Fruit fly (Drosophila melanogaster): ENCODE data around the gene CG5131.

The CG5131 gene

DNA sequence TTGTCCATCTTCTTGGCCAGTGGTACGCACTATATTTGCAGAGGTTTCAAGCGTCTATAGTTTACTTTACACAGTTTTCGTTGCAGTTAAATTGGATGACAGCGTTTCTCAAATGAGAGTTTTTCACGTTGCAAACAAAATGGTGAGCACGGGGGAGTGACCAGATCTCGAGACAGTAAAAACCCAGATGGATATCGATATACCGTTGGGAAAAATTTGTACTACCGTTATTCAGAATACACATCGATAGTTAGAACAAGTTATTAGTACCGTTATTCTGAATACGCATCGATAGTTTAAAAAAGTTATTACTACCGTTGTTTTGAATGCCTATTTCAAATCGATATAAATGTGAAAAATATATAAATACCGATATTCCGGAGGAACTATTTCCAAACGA, 6.6 kb upstream of the CG5131 start, which contains the start of gene cass (continued):
- TF ChIP-seq Gsc (GFP tag; IDR thresholded peaks at IDR 0.05) (no peak), p53 (GFP tag; optimal IDR thresholded peaks at IDR 0.05) (no peak), CG14667 (GFP tag; IDR thresholded peaks at IDR 0.05) (no peak), CG14441 (GFP tag; IDR thresholded peaks at IDR 0.05) (no peak), NfI (GFP tag; optimal IDR thresholded peaks at IDR 0.05) (no peak), CG31441 (GFP tag; IDR thresholded peaks at IDR 0.05) (no peak), grau (tag; optimal IDR thresholded peaks at IDR 0.05) (peak; percentile 31), ATbp (GFP tag; optimal IDR thresholded peaks at IDR 0.05) (no peak), jing (GFP tag; optimal IDR thresholded peaks at IDR 0.05) (no peak), CHES-1-like (GFP tag; optimal IDR thresholded peaks at IDR 0.05) (no peak), hkb (optimal IDR thresholded peaks at IDR 0.05) (no peak), hkb (GFP tag; IDR thresholded peaks at IDR 0.05) (no peak), Scr (GFP tag; IDR thresholded peaks at IDR 0.05; ENCODE audit: partially characterized antibody) (peak; percentile 93), CG43689 (GFP tag; IDR thresholded peaks at IDR 0.05) (no peak), sug (tag; optimal IDR thresholded peaks at IDR 0.05) (no peak), CG3726 (GFP tag; IDR thresholded peaks at IDR 0.05) (no peak), gro (GFP tag; optimal IDR thresholded peaks at IDR 0.05) (peak; percentile 15), CG1792 (GFP tag; optimal IDR thresholded peaks at IDR 0.05) (no peak), CG8359 (GFP tag; optimal IDR thresholded peaks at IDR 0.05; ENCODE audit: borderline replicate concordance) (no peak), bsh (GFP tag; optimal IDR thresholded peaks at IDR 0.05) (no peak), CG5180 (GFP tag; optimal IDR thresholded peaks at IDR 0.05) (no peak), zf30C (GFP tag; optimal IDR thresholded peaks at IDR 0.05) (no peak), Ravus (GFP tag; IDR thresholded peaks at IDR 0.05) (no peak), scrt (GFP tag; optimal IDR thresholded peaks at IDR 0.05) (no peak), CG15696 (tag; optimal IDR thresholded peaks at IDR 0.05) (no peak), HLH3B (GFP tag; IDR thresholded peaks at IDR 0.05) (no peak), CG10979 (tag; optimal IDR thresholded peaks at IDR 0.05) (no peak), Asciz (GFP tag; optimal IDR thresholded peaks at IDR 0.05) (no peak), vnd (GFP tag; IDR thresholded peaks at IDR 0.05; ENCODE audit: partially characterized antibody) (peak; percentile 88), CG8388 (GFP tag; optimal IDR thresholded peaks at IDR 0.05) (no peak), pum (GFP tag; optimal IDR thresholded peaks at IDR 0.05) (no peak), eve (GFP tag; optimal IDR thresholded peaks at IDR 0.05) (no peak), Side (GFP tag; optimal IDR thresholded peaks at IDR 0.05) (no peak), E2f1 (GFP tag; IDR thresholded peaks at IDR 0.05) (no peak), Ets97D (GFP tag; optimal IDR thresholded peaks at IDR 0.05) (peak; percentile 59), ac (GFP tag; optimal IDR thresholded peaks at IDR 0.05) (no peak), vfl (GFP tag; optimal IDR thresholded peaks at IDR 0.05) (no peak), CG2889 (GFP tag; IDR thresholded peaks at IDR 0.05) (no peak), CG6654 (GFP tag; optimal IDR thresholded peaks at IDR 0.05) (no peak), CG7839 (tag; optimal IDR thresholded peaks at IDR 0.05) (no peak), zen2 (GFP tag; IDR thresholded peaks at IDR 0.05; ENCODE audit: partially characterized antibody) (peak; percentile 84), Camta (GFP tag; optimal IDR thresholded peaks at IDR 0.05) (no peak), CG32767 (GFP tag; IDR thresholded peaks at IDR 0.05) (0 out of 2 replicates have a peak, but pooled peaks have one; percentile 17), stc (GFP tag; IDR thresholded peaks at IDR 0.05) (no peak), Atf3 (GFP tag; optimal IDR thresholded peaks at IDR 0.05) (no peak), cad (GFP tag; optimal IDR thresholded peaks at IDR 0.05) (no peak), CG7786 (GFP tag; optimal IDR thresholded peaks at IDR 0.05) (no peak), phol (tag; optimal IDR thresholded peaks at IDR 0.05) (peak; percentile 97), CG12104 (GFP tag; optimal IDR thresholded peaks at IDR 0.05) (no peak), Abd-B (GFP tag; optimal IDR thresholded peaks at IDR 0.05) (no peak), CG9215 (GFP tag; IDR thresholded peaks at IDR 0.05) (no peak), shn (GFP tag; optimal IDR thresholded peaks at IDR 0.05) (no peak)
